Worm (Caenorhabditis elegans) whole organism, L4 larva: ENCODE results near the gene F57F4.1.

ENCODE experiments used
- F37D6.2 ChIP-seq: sonication (generic microtip); optimal IDR thresholded peaks from 2 replicates; lab custom pipeline; 2016; ENCODE audit warnings: mild to moderate bottlenecking, missing genetic modification characterization, missing compliant biosample characterization
- F49E8.2 ChIP-seq: sonication (generic microtip); optimal IDR thresholded peaks from 2 replicates; lab custom pipeline; 2016; ENCODE audit warnings: missing compliant biosample characterization, mild to moderate bottlenecking, missing genetic modification characterization, borderline replicate concordance
- R02D3.7 ChIP-seq: fragments of 150-350 bp; sonication (generic microtip); optimal IDR thresholded peaks from 3 replicates; lab custom pipeline; 2014; ENCODE audit warnings: missing biosample characterization, missing genetic modification characterization
- Y105C5A.15 ChIP-seq: fragments of 200-800 bp; sonication (Bioruptor generic); IDR thresholded peaks from 2 replicates; pipeline ENCODE4 v1.3.6; 2022; ENCODE audit warnings: missing genetic modification characterization, missing compliant biosample characterization
- ZK337.2 ChIP-seq: fragments of 200-800 bp; sonication (Bioruptor generic); IDR thresholded peaks from 2 replicates; pipeline ENCODE4 v1.3.6; 2022; ENCODE audit warnings: missing genetic modification reagents, missing genetic modification characterization, missing compliant biosample characterization
- aha-1 ChIP-seq: fragments of 150-350 bp; peaks from one replicate; lab custom pipeline; 2014; ENCODE audit warnings: missing biosample characterization, missing genetic modification characterization
- ceh-32 ChIP-seq: sonication (generic microtip); optimal IDR thresholded peaks from 2 replicates; lab custom pipeline; 2016; ENCODE audit warnings: mild to moderate bottlenecking, missing genetic modification characterization, missing compliant biosample characterization; ENCODE audit not compliant: poor library complexity
- ceh-44 ChIP-seq: fragments of 200-800 bp; sonication (Bioruptor generic); IDR thresholded peaks from 2 replicates; pipeline ENCODE4 v1.3.6; 2022; ENCODE audit warnings: missing genetic modification reagents, missing genetic modification characterization, missing compliant biosample characterization
- ceh-82 ChIP-seq: sonication (generic microtip); optimal IDR thresholded peaks from 2 replicates; lab custom pipeline; 2017; ENCODE audit warnings: missing biosample characterization, missing genetic modification characterization
- ces-1 ChIP-seq: fragments of 150-350 bp; sonication (generic microtip); optimal IDR thresholded peaks from 4 replicates; lab custom pipeline; 2014; ENCODE audit warnings: missing biosample characterization, missing genetic modification reagents, missing genetic modification characterization
- cey-2 ChIP-seq: sonication (generic microtip); optimal IDR thresholded peaks from 3 replicates; lab custom pipeline; 2017; ENCODE audit warnings: missing genetic modification characterization, mild to moderate bottlenecking, missing compliant biosample characterization, antibody characterized with exemption, borderline replicate concordance; ENCODE audit not compliant: insufficient read depth
- daf-16 ChIP-seq, 3 experiments: sonication (generic microtip); optimal IDR thresholded peaks; 2 replicates each; lab custom pipeline; 2016 to 2017; ENCODE audit warnings: missing genetic modification characterization in 3 of 3, missing genetic modification reagents in 3 of 3, mild to moderate bottlenecking in 2 of 3, missing compliant biosample characterization in 2 of 3, missing biosample characterization in 1 of 3, moderate library complexity in 1 of 3
- daf-19 ChIP-seq: fragments of 200-800 bp; sonication (Bioruptor generic); conservative IDR thresholded peaks from 2 replicates; pipeline ENCODE4 v1.3.6; 2022; ENCODE audit warnings: missing genetic modification characterization, missing compliant biosample characterization
- dmd-6 ChIP-seq: fragments of 200-800 bp; sonication (Bioruptor generic); IDR thresholded peaks from 2 replicates; pipeline ENCODE4 v1.3.6; 2022; ENCODE audit warnings: missing genetic modification reagents, missing genetic modification characterization, missing compliant biosample characterization
- dmd-8 ChIP-seq: fragments of 200-800 bp; sonication (Bioruptor generic); IDR thresholded peaks from 2 replicates; pipeline ENCODE4 v1.3.6; 2022; ENCODE audit warnings: missing genetic modification characterization, missing compliant biosample characterization
- dpl-1 ChIP-seq: fragments of 150-350 bp; optimal IDR thresholded peaks from 2 replicates; lab custom pipeline; 2014; ENCODE audit warnings: missing biosample characterization, missing genetic modification reagents, missing genetic modification characterization
- dve-1 ChIP-seq: sonication (generic microtip); optimal IDR thresholded peaks from 2 replicates; lab custom pipeline; 2017; ENCODE audit warnings: antibody characterized with exemption, mild to moderate bottlenecking, missing genetic modification characterization, missing compliant biosample characterization; ENCODE audit not compliant: insufficient read depth
- hlh-11 ChIP-seq: fragments of 200-800 bp; sonication (Bioruptor generic); optimal IDR thresholded peaks from 2 replicates; lab custom pipeline; 2018; ENCODE audit warnings: mild to moderate bottlenecking, missing genetic modification characterization, missing compliant biosample characterization
- hmg-1.1 ChIP-seq: fragments of 200-800 bp; sonication (Bioruptor generic); IDR thresholded peaks from 2 replicates; pipeline ENCODE4 v1.3.6; 2022; ENCODE audit warnings: missing genetic modification reagents, missing genetic modification characterization, missing compliant biosample characterization
- jun-1 ChIP-seq: fragments of 150-350 bp; optimal IDR thresholded peaks from 2 replicates; lab custom pipeline; 2014; ENCODE audit warnings: missing biosample characterization, missing genetic modification reagents, missing genetic modification characterization
- lin-13 ChIP-seq: fragments of 150-350 bp; optimal IDR thresholded peaks from 2 replicates; lab custom pipeline; 2014; ENCODE audit warnings: missing biosample characterization, missing genetic modification reagents, missing genetic modification characterization
- lin-15B ChIP-seq: fragments of 150-350 bp; sonication (generic microtip); optimal IDR thresholded peaks from 3 replicates; lab custom pipeline; 2014; ENCODE audit warnings: missing biosample characterization, missing genetic modification characterization
- lin-38 ChIP-seq: fragments of 200-800 bp; sonication (Bioruptor generic); IDR thresholded peaks from 2 replicates; pipeline ENCODE4 v1.3.6; 2022; ENCODE audit warnings: missing genetic modification reagents, missing genetic modification characterization, missing compliant biosample characterization
- lsy-2 ChIP-seq, 2 experiments: fragments of 150-350 bp in 1 of 2; sonication (generic microtip) in 1 of 2; optimal IDR thresholded peaks; 2 replicates each; lab custom pipeline; 2014 to 2017; ENCODE audit warnings: missing biosample characterization in 2 of 2, missing genetic modification characterization in 2 of 2
- madf-9 ChIP-seq: fragments of 200-800 bp; sonication (Bioruptor generic); conservative IDR thresholded peaks from 2 replicates; pipeline ENCODE4 v1.3.6; 2022; ENCODE audit warnings: missing genetic modification reagents, missing genetic modification characterization, missing compliant biosample characterization
- mdt-29 ChIP-seq: fragments of 200-800 bp; sonication (Bioruptor generic); IDR thresholded peaks from 2 replicates; pipeline ENCODE4 v1.3.6; 2022; ENCODE audit warnings: missing genetic modification reagents, missing genetic modification characterization, missing compliant biosample characterization
- nhr-10 ChIP-seq: fragments of 150-350 bp; optimal IDR thresholded peaks from 2 replicates; lab custom pipeline; 2014; ENCODE audit warnings: missing biosample characterization, missing genetic modification characterization
- nhr-102 ChIP-seq: sonication (generic microtip); optimal IDR thresholded peaks from 2 replicates; lab custom pipeline; 2016; ENCODE audit warnings: mild to moderate bottlenecking, missing genetic modification characterization, moderate library complexity, missing compliant biosample characterization
- nhr-11 ChIP-seq: fragments of 150-350 bp; optimal IDR thresholded peaks from 2 replicates; lab custom pipeline; 2014; ENCODE audit warnings: missing biosample characterization, missing genetic modification characterization
- nhr-28 ChIP-seq: fragments of 150-350 bp; optimal IDR thresholded peaks from 2 replicates; lab custom pipeline; 2014; ENCODE audit warnings: missing biosample characterization, missing genetic modification characterization
- nhr-41 ChIP-seq: fragments of 200-800 bp; sonication (Bioruptor generic); IDR thresholded peaks from 2 replicates; pipeline ENCODE4 v1.3.6; 2022; ENCODE audit warnings: missing genetic modification reagents, missing genetic modification characterization, missing compliant biosample characterization
- nhr-42 ChIP-seq: fragments of 200-800 bp; sonication (Bioruptor generic); IDR thresholded peaks from 2 replicates; pipeline ENCODE4 v1.3.6; 2022; ENCODE audit warnings: missing genetic modification characterization, missing compliant biosample characterization
- nhr-48 ChIP-seq: sonication (generic microtip); optimal IDR thresholded peaks from 2 replicates; lab custom pipeline; 2016; ENCODE audit warnings: mild to moderate bottlenecking, missing genetic modification characterization, missing compliant biosample characterization
- nhr-77 ChIP-seq: fragments of 150-350 bp; optimal IDR thresholded peaks from 2 replicates; lab custom pipeline; 2014; ENCODE audit warnings: missing biosample characterization, missing genetic modification characterization
- php-3 ChIP-seq: fragments of 200-800 bp; sonication (Bioruptor generic); IDR thresholded peaks from 2 replicates; pipeline ENCODE4 v1.3.6; 2022; ENCODE audit warnings: missing genetic modification reagents, missing genetic modification characterization, missing compliant biosample characterization
- pqm-1 ChIP-seq: sonication (generic microtip); optimal IDR thresholded peaks from 2 replicates; lab custom pipeline; 2017; ENCODE audit warnings: missing biosample characterization, missing genetic modification characterization
- sdz-12 ChIP-seq: fragments of 200-800 bp; sonication (Bioruptor generic); optimal IDR thresholded peaks from 2 replicates; lab custom pipeline; 2018; ENCODE audit warnings: mild to moderate bottlenecking, missing genetic modification characterization, missing compliant biosample characterization
- set-16 ChIP-seq: fragments of 200-800 bp; sonication (Bioruptor generic); IDR thresholded peaks from 2 replicates; pipeline ENCODE4 v1.3.6; 2022; ENCODE audit warnings: missing genetic modification reagents, missing genetic modification characterization, missing compliant biosample characterization
- skn-1 ChIP-seq: fragments of 150-350 bp; optimal IDR thresholded peaks from 2 replicates; lab custom pipeline; 2014; ENCODE audit warnings: missing biosample characterization, missing genetic modification characterization
- spr-1 ChIP-seq: sonication (generic microtip); optimal IDR thresholded peaks from 2 replicates; lab custom pipeline; 2016; ENCODE audit warnings: mild to moderate bottlenecking, missing genetic modification characterization, missing compliant biosample characterization
- spr-3 ChIP-seq: fragments of 200-800 bp; sonication (Bioruptor generic); optimal IDR thresholded peaks from 2 replicates; lab custom pipeline; 2018; ENCODE audit warnings: mild to moderate bottlenecking, missing genetic modification characterization, missing compliant biosample characterization
- tra-1 ChIP-seq: fragments of 200-800 bp; sonication (Bioruptor generic); IDR thresholded peaks from 2 replicates; pipeline ENCODE4 v1.3.6; 2022; ENCODE audit warnings: missing genetic modification reagents, missing genetic modification characterization, missing compliant biosample characterization
- zag-1 ChIP-seq: fragments of 150-350 bp; optimal IDR thresholded peaks from 2 replicates; lab custom pipeline; 2014; ENCODE audit warnings: missing biosample characterization, missing genetic modification characterization
- zfp-2 ChIP-seq: sonication (generic microtip); optimal IDR thresholded peaks from 2 replicates; lab custom pipeline; 2016; ENCODE audit warnings: mild to moderate bottlenecking, missing genetic modification characterization, missing compliant biosample characterization

The F57F4.1 gene

ce11 chrV:6385677-6386276 is 4.5 kb upstream of the F57F4.1 start:
- peak; percentile 98 for TF ChIP-seq aha-1 (tag; lab: Kevin White, UChicago)
- no peak for TF ChIP-seq php-3 (GFP tag; lab: Robert Waterston, UW)

- no peak for TF ChIP-seq F49E8.2 (tag; lab: Kevin White, UChicago)
Observed at ce11 chrV:6389634-6390033, 629 bp upstream of the F57F4.1 start, which contains the start of gene F57F4.2. F57F4.2 (minus strand) TSS chrV:6389734.

- TF ChIP-seq hmg-1.1 (GFP tag; lab: Robert Waterston, UW) = no peak
- TF ChIP-seq lin-38 = no peak
- peak; percentile 72 for TF ChIP-seq php-3 (GFP tag; lab: Robert Waterston, UW)
- no peak for TF ChIP-seq ZK337.2
- no peak for TF ChIP-seq ceh-82 (tag; lab: Kevin White, UChicago)
- TF ChIP-seq zfp-2 (tag; lab: Kevin White, UChicago) = no peak
- TF ChIP-seq ces-1 (GFP tag; lab: Kevin White, UChicago) = no peak
- peak; percentile 80 for TF ChIP-seq dmd-6 (GFP tag; lab: Robert Waterston, UW)
- TF ChIP-seq nhr-48 (tag; lab: Kevin White, UChicago) = no peak
- no peak for TF ChIP-seq ceh-44 (GFP tag; lab: Robert Waterston, UW)
- no peak for TF ChIP-seq lsy-2 (tag; optimal IDR thresholded peaks at IDR 0.05; lab: Kevin White, UChicago)
- TF ChIP-seq dve-1 (tag; lab: Kevin White, UChicago) = peak; percentile 80
- peak; percentile 78 for TF ChIP-seq pqm-1 (tag; lab: Kevin White, UChicago)
- TF ChIP-seq daf-16 (GFP tag; optimal IDR thresholded peaks at IDR 0.05; lab: Kevin White, UChicago) = no peak
- peak; percentile 77 for TF ChIP-seq daf-16 (tag; optimal IDR thresholded peaks at IDR 0.05; lab: Kevin White, UChicago)
- peak; percentile 17 for TF ChIP-seq nhr-77 (tag; lab: Kevin White, UChicago)
- TF ChIP-seq cey-2 (tag; lab: Kevin White, UChicago) = no peak
- TF ChIP-seq tra-1 (GFP tag; lab: Robert Waterston, UW) = peak; percentile 50; the same call in 1 of the 2 replicates
- no peak for TF ChIP-seq sdz-12 (GFP tag; lab: Kevin White, UChicago)
- TF ChIP-seq nhr-41 = no peak
- TF ChIP-seq nhr-28 (tag; lab: Kevin White, UChicago) = peak; percentile 92
- no peak for TF ChIP-seq daf-19 (GFP tag; lab: Robert Waterston, UW)
- TF ChIP-seq hlh-11 (tag; lab: Kevin White, UChicago) = peak; percentile 70
- TF ChIP-seq set-16 = no peak
- TF ChIP-seq dmd-8 (GFP tag; lab: Robert Waterston, UW) = no peak
- peak; percentile 18 for TF ChIP-seq nhr-102 (tag; lab: Kevin White, UChicago)
- TF ChIP-seq ceh-32 = no peak
- no peak for TF ChIP-seq lin-15B (tag; lab: Kevin White, UChicago)
- no peak for TF ChIP-seq madf-9
- no peak for TF ChIP-seq spr-1 (tag; lab: Kevin White, UChicago)
- no peak for TF ChIP-seq spr-3
Observed at ce11 chrV:6398922-6399321, 8.7 kb downstream of the F57F4.1 start.

- no peak for TF ChIP-seq zag-1 (tag; lab: Kevin White, UChicago)
- TF ChIP-seq jun-1 (tag; lab: Kevin White, UChicago) = no peak
- TF ChIP-seq hlh-11 (tag; lab: Kevin White, UChicago) = no peak
- no peak for TF ChIP-seq madf-9
- TF ChIP-seq lin-13 = no peak
- no peak for TF ChIP-seq nhr-102 (tag; lab: Kevin White, UChicago)
- no peak for TF ChIP-seq aha-1 (tag; lab: Kevin White, UChicago)
- no peak for TF ChIP-seq nhr-42 (GFP tag; lab: Robert Waterston, UW)
- no peak for TF ChIP-seq php-3 (GFP tag; lab: Robert Waterston, UW)
- TF ChIP-seq F37D6.2 = no peak
- no peak for TF ChIP-seq nhr-11 (tag; lab: Kevin White, UChicago)
- no peak for TF ChIP-seq nhr-10 (tag; lab: Kevin White, UChicago)
- TF ChIP-seq Y105C5A.15 (GFP tag; lab: Robert Waterston, UW) = no peak
- TF ChIP-seq lin-38 = no peak
- no peak for TF ChIP-seq dpl-1 (GFP tag; lab: Kevin White, UChicago)
- TF ChIP-seq skn-1 (tag; lab: Kevin White, UChicago) = no peak
- TF ChIP-seq R02D3.7 (tag; lab: Kevin White, UChicago) = no peak
- no peak for TF ChIP-seq mdt-29 (GFP tag; lab: Robert Waterston, UW)
Observed at ce11 chrV:6399831-6400230, 9.6 kb downstream of the F57F4.1 start, which contains the start of gene gfi-1. gfi-1 (minus strand) TSS chrV:6399931.
